Fruit fly (Drosophila melanogaster) whole organism, embryonic: Measurements from ENCODE around the gene TBC1d7.

ENCODE experiments used
- Atf-2 ChIP-seq: fragments of 200-800 bp; sonication (Bioruptor generic); optimal IDR thresholded peaks from 2 replicates; lab custom pipeline; 2016; ENCODE audit warnings: missing biosample characterization, missing genetic modification characterization
- Awh ChIP-seq: fragments of 200-800 bp; sonication (Bioruptor generic); IDR thresholded peaks from 2 replicates; pipeline ENCODE4, ENCODE4 v1.3.6; 2022; ENCODE audit warnings: missing biosample characterization, missing genetic modification characterization
- BEAF-32 ChIP-seq: fragments of 200-800 bp; sonication (Bioruptor generic); optimal IDR thresholded peaks from 3 replicates; lab custom pipeline; 2017; ENCODE audit warnings: missing biosample characterization, missing genetic modification characterization, mild to moderate bottlenecking, moderate library complexity, missing genetic modification reagents
- Blimp-1 ChIP-seq: fragments of 200-800 bp; sonication (Bioruptor generic); optimal IDR thresholded peaks from 3 replicates; lab custom pipeline; 2018; ENCODE audit warnings: missing biosample characterization, missing genetic modification characterization, mild to moderate bottlenecking, moderate library complexity, missing genetic modification reagents
- BtbVII ChIP-seq: fragments of 200-800 bp; sonication (Bioruptor generic); optimal IDR thresholded peaks from 3 replicates; lab custom pipeline; 2017; ENCODE audit warnings: missing biosample characterization, mild to moderate bottlenecking, missing genetic modification characterization
- CG10267 ChIP-seq: fragments of 200-800 bp; sonication (Bioruptor generic); optimal IDR thresholded peaks from 2 replicates; lab custom pipeline; 2018; ENCODE audit warnings: missing biosample characterization, mild to moderate bottlenecking, missing genetic modification characterization, moderate library complexity
- CG10462 ChIP-seq: fragments of 200-800 bp; sonication (Bioruptor generic); optimal IDR thresholded peaks from 2 replicates; lab custom pipeline; 2016; ENCODE audit warnings: missing biosample characterization, missing genetic modification characterization
- CG10654 ChIP-seq: fragments of 200-800 bp; sonication (Bioruptor generic); optimal IDR thresholded peaks from 2 replicates; lab custom pipeline; 2016; ENCODE audit warnings: missing biosample characterization, missing genetic modification characterization
- CG12219 ChIP-seq: fragments of 200-800 bp; sonication (Bioruptor generic); optimal IDR thresholded peaks from 3 replicates; lab custom pipeline; 2018; ENCODE audit warnings: missing biosample characterization, mild to moderate bottlenecking, missing genetic modification characterization
- CG12942 ChIP-seq: fragments of 200-800 bp; sonication (Bioruptor generic); optimal IDR thresholded peaks from 3 replicates; lab custom pipeline; 2016; ENCODE audit warnings: missing biosample characterization, missing genetic modification characterization
- CG2120 ChIP-seq: fragments of 200-800 bp; sonication (Bioruptor generic); optimal IDR thresholded peaks from 3 replicates; lab custom pipeline; 2016; ENCODE audit warnings: missing biosample characterization, missing genetic modification characterization
- CG2875 ChIP-seq: fragments of 200-800 bp; sonication (Bioruptor generic); optimal IDR thresholded peaks from 2 replicates; lab custom pipeline; 2017; ENCODE audit warnings: missing biosample characterization, mild to moderate bottlenecking, missing genetic modification characterization, missing genetic modification reagents
- CG3065 ChIP-seq: fragments of 200-800 bp; sonication (Bioruptor generic); optimal IDR thresholded peaks from 2 replicates; lab custom pipeline; 2016; ENCODE audit warnings: missing biosample characterization, missing genetic modification characterization
- CG31224 ChIP-seq: fragments of 200-800 bp; sonication (Bioruptor generic); IDR thresholded peaks from 2 replicates; pipeline ENCODE4 v1.3.6; 2022; ENCODE audit warnings: missing biosample characterization, missing genetic modification characterization
- CG32772 ChIP-seq: fragments of 200-800 bp; sonication (Bioruptor generic); IDR thresholded peaks from 2 replicates; pipeline ENCODE4 v1.3.6; 2022; ENCODE audit warnings: missing biosample characterization, missing genetic modification characterization
- CG3726 ChIP-seq: fragments of 200-800 bp; sonication (Bioruptor generic); IDR thresholded peaks from 3 replicates; pipeline ENCODE4, ENCODE4 v1.3.6; 2022; ENCODE audit warnings: missing biosample characterization, missing genetic modification characterization
- CG42726 ChIP-seq: fragments of 200-800 bp; sonication (Bioruptor generic); IDR thresholded peaks from 2 replicates; pipeline ENCODE4 v1.3.6; 2022; ENCODE audit warnings: missing biosample characterization, missing genetic modification characterization; ENCODE audit not compliant: partially characterized antibody
- CG5245 ChIP-seq: fragments of 200-800 bp; sonication (Bioruptor generic); optimal IDR thresholded peaks from 3 replicates; lab custom pipeline; 2016; ENCODE audit warnings: missing biosample characterization, missing genetic modification characterization
- CG6791 ChIP-seq: fragments of 200-800 bp; sonication (Bioruptor generic); IDR thresholded peaks from 3 replicates; pipeline ENCODE4 v1.3.6; 2022; ENCODE audit warnings: missing biosample characterization, missing genetic modification characterization; ENCODE audit not compliant: partially characterized antibody
- CG6854 ChIP-seq: fragments of 200-800 bp; sonication (Bioruptor generic); optimal IDR thresholded peaks from 3 replicates; lab custom pipeline; 2017; ENCODE audit warnings: missing biosample characterization, mild to moderate bottlenecking, missing genetic modification characterization
- CG7786 ChIP-seq: fragments of 200-800 bp; sonication (Bioruptor generic); optimal IDR thresholded peaks from 2 replicates; lab custom pipeline; 2016; ENCODE audit warnings: missing biosample characterization, missing genetic modification characterization
- CG9609 ChIP-seq: fragments of 200-800 bp; sonication (Bioruptor generic); optimal IDR thresholded peaks from 3 replicates; lab custom pipeline; 2016; ENCODE audit warnings: missing biosample characterization, missing genetic modification characterization
- CTCF ChIP-seq: fragments of 200-800 bp; sonication (Bioruptor generic); optimal IDR thresholded peaks from 2 replicates; lab custom pipeline; 2017; ENCODE audit warnings: missing biosample characterization, mild to moderate bottlenecking, missing genetic modification characterization, moderate library complexity
- Camta ChIP-seq: fragments of 200-800 bp; sonication (Bioruptor generic); optimal IDR thresholded peaks from 2 replicates; lab custom pipeline; 2016; ENCODE audit warnings: missing biosample characterization, missing genetic modification characterization
- CoRest ChIP-seq: fragments of 200-800 bp; sonication (Bioruptor generic); optimal IDR thresholded peaks from 3 replicates; lab custom pipeline; 2018; ENCODE audit warnings: missing biosample characterization, mild to moderate bottlenecking, missing genetic modification characterization, moderate library complexity
- Ets97D ChIP-seq: fragments of 200-800 bp; sonication (Bioruptor generic); optimal IDR thresholded peaks from 3 replicates; lab custom pipeline; 2016; ENCODE audit warnings: missing biosample characterization, missing genetic modification characterization
- Gsc ChIP-seq: fragments of 200-800 bp; sonication (Bioruptor generic); IDR thresholded peaks from 2 replicates; pipeline ENCODE4 v1.3.6; 2022; ENCODE audit warnings: missing biosample characterization, missing genetic modification characterization
- Hand ChIP-seq: fragments of 200-800 bp; sonication (Bioruptor generic); optimal IDR thresholded peaks from 2 replicates; lab custom pipeline; 2017; ENCODE audit warnings: mild to moderate bottlenecking, missing biosample characterization, missing genetic modification reagents, missing genetic modification characterization
- Kr ChIP-seq: fragments of 200-800 bp; sonication (Bioruptor generic); optimal IDR thresholded peaks from 2 replicates; lab custom pipeline; 2017; ENCODE audit warnings: missing biosample characterization, mild to moderate bottlenecking, missing genetic modification characterization
- MTF-1 ChIP-seq: fragments of 200-800 bp; sonication (Bioruptor generic); optimal IDR thresholded peaks from 2 replicates; lab custom pipeline; 2018; ENCODE audit warnings: missing biosample characterization, mild to moderate bottlenecking, missing genetic modification characterization, borderline replicate concordance
- NFAT ChIP-seq: fragments of 200-800 bp; sonication (Bioruptor generic); IDR thresholded peaks from 2 replicates; pipeline ENCODE4 v1.3.6; 2022; ENCODE audit warnings: missing biosample characterization, missing genetic modification characterization
- Sox102F ChIP-seq: fragments of 200-800 bp; sonication (Bioruptor generic); optimal IDR thresholded peaks from 2 replicates; lab custom pipeline; 2018; ENCODE audit warnings: missing biosample characterization, mild to moderate bottlenecking, missing genetic modification characterization, moderate library complexity
- Spps ChIP-seq: fragments of 200-800 bp; sonication (Bioruptor generic); optimal IDR thresholded peaks from 2 replicates; lab custom pipeline; 2018; ENCODE audit warnings: missing biosample characterization, mild to moderate bottlenecking, missing genetic modification characterization
- Ssrp ChIP-seq: fragments of 200-800 bp; sonication (Bioruptor generic); optimal IDR thresholded peaks from 2 replicates; lab custom pipeline; 2018; ENCODE audit warnings: missing biosample characterization, mild to moderate bottlenecking, missing genetic modification characterization, moderate library complexity
- Taf1 ChIP-seq: fragments of 200-800 bp; sonication (Bioruptor generic); IDR thresholded peaks from 2 replicates; pipeline ENCODE4 v1.3.6; 2022; ENCODE audit warnings: missing biosample characterization, missing genetic modification characterization
- Usf ChIP-seq: fragments of 200-800 bp; sonication (Bioruptor generic); optimal IDR thresholded peaks from 2 replicates; lab custom pipeline; 2017; ENCODE audit warnings: missing genotype, missing biosample characterization, missing genetic modification characterization
- chm ChIP-seq: fragments of 200-800 bp; sonication (Bioruptor generic); IDR thresholded peaks from 2 replicates; pipeline ENCODE4 v1.3.6; 2022; ENCODE audit warnings: missing biosample characterization, missing genetic modification characterization
- danr ChIP-seq: fragments of 200-800 bp; sonication (Bioruptor generic); IDR thresholded peaks from 2 replicates; pipeline ENCODE4 v1.3.6; 2022; ENCODE audit warnings: missing biosample characterization, missing genetic modification characterization
- fd102C ChIP-seq: fragments of 200-800 bp; sonication (Bioruptor generic); optimal IDR thresholded peaks from 2 replicates; lab custom pipeline; 2018; ENCODE audit warnings: missing biosample characterization, mild to moderate bottlenecking, missing genetic modification characterization, moderate library complexity
- gce ChIP-seq: fragments of 200-800 bp; sonication (Bioruptor generic); IDR thresholded peaks from 3 replicates; pipeline ENCODE4 v1.3.6; 2022; ENCODE audit warnings: missing biosample characterization, missing genetic modification characterization
- nerfin-1 ChIP-seq: fragments of 200-800 bp; sonication (Bioruptor generic); optimal IDR thresholded peaks from 3 replicates; lab custom pipeline; 2019; ENCODE audit warnings: missing biosample characterization, mild to moderate bottlenecking, missing genetic modification characterization, moderate library complexity
- pan ChIP-seq, 4 experiments: fragments of >200 bp in 3 of 4; fragments of 200-800 bp in 1 of 4; sonication (Bioruptor generic) in 1 of 4; optimal IDR thresholded peaks in 3 of 4; IDR thresholded peaks in 1 of 4; 2 replicates each; pipeline versions ENCODE4 v1.3.6 to Lab custom; 2017 to 2022; ENCODE audit warnings: missing biosample characterization in 2 of 4, missing genetic modification characterization in 2 of 4, mixed read lengths in 1 of 4
- sd ChIP-seq: fragments of 200-800 bp; sonication (Bioruptor generic); optimal IDR thresholded peaks from 3 replicates; lab custom pipeline; 2018; ENCODE audit warnings: missing biosample characterization, mild to moderate bottlenecking, missing genetic modification characterization, moderate library complexity
- ssp ChIP-seq: fragments of 200-800 bp; sonication (Bioruptor generic); IDR thresholded peaks from 2 replicates; pipeline ENCODE4 v1.3.6; 2022; ENCODE audit warnings: missing biosample characterization, missing genetic modification characterization
- tll ChIP-seq, 2 experiments: fragments of 200-800 bp in 1 of 2; fragments of >200 bp in 1 of 2; sonication (Bioruptor generic) in 1 of 2; optimal IDR thresholded peaks; 2 replicates each; lab custom pipeline; 2017 to 2019; ENCODE audit warnings: missing biosample characterization in 2 of 2, missing genetic modification characterization in 2 of 2, mild to moderate bottlenecking in 1 of 2, moderate library complexity in 1 of 2
- unpg ChIP-seq: fragments of 200-800 bp; sonication (Bioruptor generic); optimal IDR thresholded peaks from 3 replicates; lab custom pipeline; 2018; ENCODE audit warnings: missing biosample characterization, mild to moderate bottlenecking, missing genetic modification characterization, moderate library complexity
- zen2 ChIP-seq: fragments of 200-800 bp; sonication (Bioruptor generic); IDR thresholded peaks from 3 replicates; pipeline ENCODE4 v1.3.6; 2022; ENCODE audit warnings: missing biosample characterization, missing genetic modification characterization; ENCODE audit not compliant: partially characterized antibody

TBC1d7 gene

DNA sequence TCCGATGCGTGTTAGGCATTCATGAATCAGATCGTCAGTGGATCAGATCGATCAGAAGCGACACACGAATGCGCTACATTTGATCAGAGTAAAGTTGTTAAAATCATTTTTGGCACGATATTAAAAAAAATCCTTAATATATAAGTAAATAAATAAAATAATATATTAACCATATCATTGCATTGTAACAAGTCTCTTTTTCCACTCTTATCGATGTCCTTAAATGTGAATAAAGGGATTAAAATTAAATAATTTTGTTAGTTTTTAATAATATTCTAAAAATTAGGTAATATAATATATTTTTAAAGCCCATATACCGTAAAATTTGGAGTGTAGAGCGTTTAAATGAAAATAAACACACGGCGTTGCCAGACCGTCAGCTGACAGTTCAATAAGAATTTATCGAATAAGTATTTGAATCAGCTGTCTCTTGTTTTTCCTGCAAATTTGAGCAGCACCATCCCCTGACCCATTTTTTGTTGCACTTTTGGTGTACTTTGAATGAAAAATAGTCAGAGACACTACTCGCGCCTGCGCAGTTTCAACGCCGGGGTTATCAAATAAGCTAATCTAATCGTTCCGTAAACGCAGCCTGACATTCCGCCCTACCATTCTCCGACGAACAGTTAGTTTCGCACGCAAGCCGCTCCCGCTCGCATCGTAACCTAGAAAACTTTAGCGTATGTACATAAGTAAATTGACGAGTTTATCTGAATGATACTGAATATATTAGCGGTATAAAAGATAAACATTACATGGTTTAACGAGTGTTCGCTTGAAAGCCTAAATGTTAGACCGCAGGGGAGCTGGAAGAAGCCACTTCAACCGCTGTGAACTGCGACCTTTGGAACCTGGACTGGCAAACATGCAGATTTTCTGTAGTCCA is 9.4 kb upstream of the TBC1d7 start, which contains the start of the genes p38a and CG6178 (continued):
- peak; percentile 67 for TF ChIP-seq CG7786
- TF ChIP-seq Kr (GFP tag; lab: Kevin White, UChicago): no peak
- peak; percentile 95 for TF ChIP-seq Hand
- TF ChIP-seq tll (GFP tag; optimal IDR thresholded peaks at IDR 0.05; lab: Kevin White, UChicago): no peak
- TF ChIP-seq CG32772 (GFP tag; lab: Robert Waterston, UW): peak; percentile 97
- peak; percentile 82 for TF ChIP-seq CG10462 (GFP tag; lab: Kevin White, UChicago)
- peak; percentile 96 for TF ChIP-seq BtbVII (GFP tag; lab: Kevin White, UChicago)
- peak; percentile 92 for TF ChIP-seq Spps (tag; lab: Kevin White, UChicago)
- TF ChIP-seq CG10654 (GFP tag; lab: Kevin White, UChicago): peak; percentile 95
- TF ChIP-seq fd102C: peak; percentile 52
- TF ChIP-seq MTF-1: peak; percentile 74
- peak; percentile 99 for TF ChIP-seq Ssrp (tag; lab: Kevin White, UChicago)
- TF ChIP-seq CG6854 (GFP tag; lab: Kevin White, UChicago): peak; percentile 96
- TF ChIP-seq CG5245: peak; percentile 82
- TF ChIP-seq CG31224 (GFP tag; lab: Robert Waterston, UW): peak; percentile 93
- peak; percentile 99 for TF ChIP-seq CoRest
- peak; percentile 96 for TF ChIP-seq Awh (GFP tag; lab: Robert Waterston, UW)
- TF ChIP-seq NFAT (GFP tag; lab: Robert Waterston, UW): peak; percentile 95
- TF ChIP-seq CG3726 (GFP tag; lab: Robert Waterston, UW): peak; percentile 95
- TF ChIP-seq Gsc: no peak; the same call in 1 of the 2 replicates
- TF ChIP-seq CG42726 (GFP tag; lab: Robert Waterston, UW): no peak
- peak; percentile 90 for TF ChIP-seq gce (GFP tag; lab: Robert Waterston, UW)
- peak; percentile 96 for TF ChIP-seq Blimp-1
- peak; percentile 89 for TF ChIP-seq CG2875 (GFP tag; lab: Kevin White, UChicago)
- TF ChIP-seq BEAF-32: peak; percentile 15
- peak; percentile 50 for TF ChIP-seq Ets97D (GFP tag; lab: Kevin White, UChicago)
- TF ChIP-seq CG12942 (GFP tag; lab: Kevin White, UChicago): peak; percentile 95
- peak; percentile 88 for TF ChIP-seq Taf1
- peak; percentile 43 for TF ChIP-seq Atf-2
- TF ChIP-seq CG9609 (GFP tag; lab: Kevin White, UChicago): peak; percentile 64
- no peak for TF ChIP-seq zen2 (GFP tag; lab: Robert Waterston, UW)
- peak; percentile 77 for TF ChIP-seq CG3065 (GFP tag; lab: Kevin White, UChicago)
- TF ChIP-seq chm: peak; percentile 65; the same call in 1 of the 2 replicates
- 0 out of 3 replicates have a peak, but pooled peaks have one; percentile 51 for TF ChIP-seq CG6791 (GFP tag; lab: Robert Waterston, UW)
- peak; percentile 96 for TF ChIP-seq unpg (GFP tag; lab: Kevin White, UChicago)
- peak; percentile 48 for TF ChIP-seq CTCF
- TF ChIP-seq nerfin-1 (tag; lab: Kevin White, UChicago): peak; percentile 91
- TF ChIP-seq Camta (GFP tag; lab: Kevin White, UChicago): peak; percentile 33
- TF ChIP-seq sd (tag; lab: Kevin White, UChicago): peak; percentile 92
- TF ChIP-seq Usf: peak; percentile 97
- peak; percentile 94 for TF ChIP-seq danr
- peak; percentile 91 for TF ChIP-seq ssp (GFP tag; lab: Robert Waterston, UW)
- TF ChIP-seq CG2120 (GFP tag; lab: Kevin White, UChicago): peak; percentile 90
- TF ChIP-seq CG12219: peak; percentile 84
- peak; percentile 99 for TF ChIP-seq Sox102F
- no peak for TF ChIP-seq pan (optimal IDR thresholded peaks at IDR 0.05; lab: Kevin White, UChicago)
- peak in 1 of 2 experiments; percentile 97 for TF ChIP-seq pan (GFP tag; optimal IDR thresholded peaks at IDR 0.05 in 1 of 2, IDR thresholded peaks at IDR 0.05 in 1 of 2)
- peak; percentile 94 for TF ChIP-seq CG10267 (tag; lab: Kevin White, UChicago)
